Worm (Caenorhabditis elegans) whole organism, young adult: ENCODE measurements around the gene Y50E8A.12.

ENCODE experiments used
- B0019.2 ChIP-seq: fragments of 200-800 bp; sonication (Bioruptor generic); conservative IDR thresholded peaks from 2 replicates; pipeline ENCODE4 v1.3.6; 2022; ENCODE audit warnings: missing genetic modification reagents, missing genetic modification characterization, missing compliant biosample characterization
- B0336.3 ChIP-seq: fragments of 200-800 bp; sonication (Bioruptor generic); IDR thresholded peaks from 2 replicates; pipeline ENCODE4 v1.3.6; 2022; ENCODE audit warnings: missing genetic modification characterization, missing compliant biosample characterization
- C17E4.6 ChIP-seq: fragments of 200-800 bp; sonication (Bioruptor generic); IDR thresholded peaks from 2 replicates; pipeline ENCODE4 v1.3.6; 2022; ENCODE audit warnings: missing genetic modification reagents, missing genetic modification characterization, missing compliant biosample characterization
- D2030.7 ChIP-seq: fragments of 200-800 bp; sonication (Bioruptor generic); IDR thresholded peaks from 2 replicates; pipeline ENCODE4 v1.3.6; 2022; ENCODE audit warnings: missing genetic modification reagents, missing genetic modification characterization, missing compliant biosample characterization
- F23B12.7 ChIP-seq: sonication (generic microtip); optimal IDR thresholded peaks from 2 replicates; lab custom pipeline; 2017; ENCODE audit warnings: missing genetic modification characterization, mild to moderate bottlenecking, missing compliant biosample characterization, antibody characterized with exemption, moderate library complexity; ENCODE audit not compliant: insufficient read depth
- F37B4.10 ChIP-seq: fragments of 200-800 bp; sonication (Bioruptor generic); IDR thresholded peaks from 2 replicates; pipeline ENCODE4 v1.3.6; 2022; ENCODE audit warnings: missing genetic modification characterization, missing compliant biosample characterization
- F49E8.2 ChIP-seq: sonication (generic microtip); optimal IDR thresholded peaks from 3 replicates; lab custom pipeline; 2017; ENCODE audit warnings: missing genetic modification characterization, mild to moderate bottlenecking, missing compliant biosample characterization, antibody characterized with exemption, moderate library complexity; ENCODE audit not compliant: insufficient read depth
- F52B5.7 ChIP-seq: sonication (generic microtip); optimal IDR thresholded peaks from 2 replicates; lab custom pipeline; 2016; ENCODE audit warnings: mild to moderate bottlenecking, missing genetic modification characterization, missing compliant biosample characterization
- F55B11.4 ChIP-seq: sonication (generic microtip); optimal IDR thresholded peaks from 2 replicates; lab custom pipeline; 2016; ENCODE audit warnings: missing compliant biosample characterization, missing genetic modification characterization, borderline replicate concordance; ENCODE audit not compliant: insufficient read depth
- ama-1 ChIP-seq, 3 experiments: fragments of 150-350 bp in 1 of 3; sonication (generic microtip) in 2 of 3; optimal IDR thresholded peaks; 2 replicates each; lab custom pipeline; 2014 to 2018; ENCODE audit warnings: missing biosample characterization in 2 of 3, missing genetic modification characterization in 2 of 3, missing genetic modification reagents in 2 of 3
- aptf-2 ChIP-seq: fragments of 200-800 bp; sonication (Bioruptor generic); conservative IDR thresholded peaks from 2 replicates; pipeline ENCODE4 v1.3.6; 2022; ENCODE audit warnings: missing genetic modification reagents, missing genetic modification characterization, missing compliant biosample characterization
- attf-5 ChIP-seq: fragments of 200-800 bp; sonication (Bioruptor generic); optimal IDR thresholded peaks from 2 replicates; lab custom pipeline; 2018; ENCODE audit warnings: mild to moderate bottlenecking, missing genetic modification characterization, missing compliant biosample characterization
- attf-6 ChIP-seq: fragments of 200-800 bp; sonication (Bioruptor generic); IDR thresholded peaks from 2 replicates; pipeline ENCODE4 v1.3.6; 2022; ENCODE audit warnings: missing genetic modification reagents, missing genetic modification characterization, missing compliant biosample characterization
- ccch-3 ChIP-seq: fragments of 200-800 bp; sonication (Bioruptor generic); optimal IDR thresholded peaks from 2 replicates; lab custom pipeline; 2018; ENCODE audit warnings: mild to moderate bottlenecking, missing genetic modification characterization, missing compliant biosample characterization
- ceh-91 ChIP-seq: fragments of 200-800 bp; sonication (Bioruptor generic); IDR thresholded peaks from 2 replicates; pipeline ENCODE4 v1.3.6; 2022; ENCODE audit warnings: missing genetic modification reagents, missing genetic modification characterization, missing compliant biosample characterization
- die-1 ChIP-seq: sonication (generic microtip); optimal IDR thresholded peaks from 2 replicates; lab custom pipeline; 2016; ENCODE audit warnings: missing genotype, mild to moderate bottlenecking, missing genetic modification characterization, missing compliant biosample characterization
- dox-1 ChIP-seq: fragments of 200-800 bp; sonication (Bioruptor generic); IDR thresholded peaks from 2 replicates; pipeline ENCODE4 v1.3.6; 2022; ENCODE audit warnings: missing genetic modification reagents, missing genetic modification characterization, missing compliant biosample characterization
- dpff-1 ChIP-seq: sonication (generic microtip); optimal IDR thresholded peaks from 2 replicates; lab custom pipeline; 2017; ENCODE audit warnings: mild to moderate bottlenecking, missing genetic modification characterization, missing compliant biosample characterization
- him-1 ChIP-seq: sonication (generic microtip); optimal IDR thresholded peaks from 2 replicates; lab custom pipeline; 2016; ENCODE audit warnings: missing genotype, missing genetic modification reagents, missing genetic modification characterization, missing compliant biosample characterization
- hlh-12 ChIP-seq: sonication (generic microtip); optimal IDR thresholded peaks from 2 replicates; lab custom pipeline; 2016; ENCODE audit warnings: missing genetic modification characterization, missing compliant biosample characterization
- let-526 ChIP-seq: fragments of 200-800 bp; sonication (Bioruptor generic); IDR thresholded peaks from 2 replicates; pipeline ENCODE4 v1.3.6; 2022; ENCODE audit warnings: missing genetic modification reagents, missing genetic modification characterization, missing compliant biosample characterization
- lin-35 ChIP-seq, 3 experiments: fragments of 150-350 bp in 2 of 3; sonication (generic microtip) in 1 of 3; optimal IDR thresholded peaks; 2 replicates each; lab custom pipeline; 2014 to 2018; ENCODE audit warnings: missing biosample characterization in 3 of 3, missing genetic modification characterization in 3 of 3, missing genetic modification reagents in 3 of 3
- lir-1 ChIP-seq: fragments of 200-800 bp; sonication (Bioruptor generic); conservative IDR thresholded peaks from 2 replicates; pipeline ENCODE4 v1.3.6; 2022; ENCODE audit warnings: missing genetic modification reagents, missing genetic modification characterization, missing compliant biosample characterization
- lsl-1 ChIP-seq: fragments of 200-800 bp; sonication (Bioruptor generic); optimal IDR thresholded peaks from 2 replicates; lab custom pipeline; 2018; ENCODE audit warnings: mild to moderate bottlenecking, missing genetic modification characterization, moderate library complexity, missing compliant biosample characterization
- madf-3 ChIP-seq: fragments of 200-800 bp; sonication (Bioruptor generic); IDR thresholded peaks from 2 replicates; pipeline ENCODE4 v1.3.6; 2022; ENCODE audit warnings: missing genetic modification reagents, missing genetic modification characterization, missing compliant biosample characterization
- madf-8 ChIP-seq: fragments of 200-800 bp; sonication (Bioruptor generic); conservative IDR thresholded peaks from 2 replicates; pipeline ENCODE4 v1.3.6; 2022; ENCODE audit warnings: missing genetic modification reagents, missing genetic modification characterization, missing compliant biosample characterization
- mcd-1 ChIP-seq: fragments of 200-800 bp; sonication (Bioruptor generic); IDR thresholded peaks from 2 replicates; pipeline ENCODE4 v1.3.6; 2022; ENCODE audit warnings: missing genetic modification reagents, missing genetic modification characterization, missing compliant biosample characterization
- mes-4 ChIP-seq: sonication (generic microtip); optimal IDR thresholded peaks from 2 replicates; lab custom pipeline; 2016; ENCODE audit warnings: missing genotype, missing genetic modification characterization, missing compliant biosample characterization
- nfyb-1 ChIP-seq: fragments of 200-800 bp; sonication (Bioruptor generic); IDR thresholded peaks from 2 replicates; pipeline ENCODE4 v1.3.6; 2022; ENCODE audit warnings: missing genetic modification reagents, missing genetic modification characterization, missing compliant biosample characterization
- nhr-120 ChIP-seq: fragments of 200-800 bp; sonication (Bioruptor generic); IDR thresholded peaks from 2 replicates; pipeline ENCODE4 v1.3.6; 2022; ENCODE audit warnings: missing genetic modification characterization, missing compliant biosample characterization
- nhr-90 ChIP-seq: sonication (generic microtip); optimal IDR thresholded peaks from 2 replicates; lab custom pipeline; 2016; ENCODE audit warnings: missing genotype, mild to moderate bottlenecking, missing genetic modification characterization, missing compliant biosample characterization
- rcor-1 ChIP-seq: fragments of 200-800 bp; sonication (Bioruptor generic); IDR thresholded peaks from 2 replicates; pipeline ENCODE4 v1.3.6; 2022; ENCODE audit warnings: missing genetic modification reagents, missing genetic modification characterization, missing compliant biosample characterization
- rpc-1 ChIP-seq, 2 experiments: fragments of 150-350 bp in 1 of 2; sonication (generic microtip) in 1 of 2; optimal IDR thresholded peaks; 2 replicates each; lab custom pipeline; 2014 to 2018; ENCODE audit warnings: missing biosample characterization in 1 of 2, missing genetic modification characterization in 1 of 2, missing genetic modification reagents in 1 of 2, missing genotype in 1 of 2
- snpc-4 ChIP-seq, 5 experiments: fragments of 150-350 bp in 1 of 5; sonication (generic microtip) in 4 of 5; optimal IDR thresholded peaks; 2 replicates each; lab custom pipeline; 2014 to 2018; ENCODE audit warnings: missing genetic modification characterization in 5 of 5, missing biosample characterization in 3 of 5, antibody characterized with exemption in 2 of 5, mild to moderate bottlenecking in 2 of 5, missing compliant biosample characterization in 2 of 5, missing genotype in 2 of 5, moderate library complexity in 2 of 5, missing genetic modification reagents in 1 of 5
- sptf-2 ChIP-seq: fragments of 200-800 bp; sonication (Bioruptor generic); optimal IDR thresholded peaks from 2 replicates; lab custom pipeline; 2018; ENCODE audit warnings: mild to moderate bottlenecking, missing genetic modification characterization, missing compliant biosample characterization
- tbp1 ChIP-seq: fragments of 200-800 bp; sonication (Bioruptor generic); optimal IDR thresholded peaks from 2 replicates; lab custom pipeline; 2018; ENCODE audit warnings: mild to moderate bottlenecking, missing genetic modification characterization, missing compliant biosample characterization
- unc-130 ChIP-seq: sonication (generic microtip); optimal IDR thresholded peaks from 2 replicates; lab custom pipeline; 2016; ENCODE audit warnings: missing genetic modification reagents, missing genetic modification characterization, missing compliant biosample characterization
- ztf-22 ChIP-seq: fragments of 200-800 bp; sonication (Bioruptor generic); optimal IDR thresholded peaks from 2 replicates; lab custom pipeline; 2018; ENCODE audit warnings: mild to moderate bottlenecking, missing genetic modification characterization, moderate library complexity, missing compliant biosample characterization
- ztf-25 ChIP-seq: fragments of 200-800 bp; sonication (Bioruptor generic); IDR thresholded peaks from 2 replicates; pipeline ENCODE4 v1.3.6; 2022; ENCODE audit warnings: missing genetic modification reagents, missing genetic modification characterization, missing compliant biosample characterization

The Y50E8A.12 gene

ce11 chrV:14832789-14833187 is 48.8 kb upstream of the Y50E8A.12 start (continued):
- TF ChIP-seq ccch-3: no peak
- TF ChIP-seq mes-4 (tag; lab: Kevin White, UChicago): no peak
- TF ChIP-seq attf-5 (GFP tag; lab: Kevin White, UChicago): no peak
- no peak for TF ChIP-seq let-526
- TF ChIP-seq F55B11.4 (tag; lab: Kevin White, UChicago): no peak
- peak; percentile 31; the same call in 1 of the 2 replicates for TF ChIP-seq dox-1 (GFP tag; lab: Robert Waterston, UW)
- peak; percentile 88 for TF ChIP-seq lsl-1 (GFP tag; lab: Kevin White, UChicago)
- TF ChIP-seq nhr-90 (tag; lab: Kevin White, UChicago): no peak
- TF ChIP-seq lir-1 (GFP tag; lab: Robert Waterston, UW): no peak
- no peak for TF ChIP-seq madf-3 (GFP tag; lab: Robert Waterston, UW)
- TF ChIP-seq attf-6 (GFP tag; lab: Robert Waterston, UW): no peak
- TF ChIP-seq D2030.7 (GFP tag; lab: Robert Waterston, UW): no peak; the same call in none of the 2 replicates
- TF ChIP-seq B0336.3 (GFP tag; lab: Robert Waterston, UW): peak; percentile 31; the same call in 1 of the 2 replicates
- TF ChIP-seq die-1: no peak
- TF ChIP-seq rcor-1 (GFP tag; lab: Robert Waterston, UW): no peak
- peak; percentile 20; the same call in 1 of the 2 replicates for TF ChIP-seq mcd-1 (GFP tag; lab: Robert Waterston, UW)
- TF ChIP-seq madf-8 (GFP tag; lab: Robert Waterston, UW): peak; percentile 50; the same call in 1 of the 2 replicates
- TF ChIP-seq F37B4.10 (GFP tag; lab: Robert Waterston, UW): no peak
- TF ChIP-seq him-1: no peak
- TF ChIP-seq dpff-1 (tag; lab: Kevin White, UChicago): no peak
- TF ChIP-seq ztf-25: no peak
- peak; percentile 78 for TF ChIP-seq F49E8.2 (tag; lab: Kevin White, UChicago)
- TF ChIP-seq snpc-4 (GFP tag; optimal IDR thresholded peaks at IDR 0.05; lab: Kevin White, UChicago): no peak
- peak in 2 of 4 experiments; percentile 26 to 29 for TF ChIP-seq snpc-4 (tag; optimal IDR thresholded peaks at IDR 0.05; lab: Kevin White, UChicago)
- no peak for TF ChIP-seq sptf-2 (GFP tag; lab: Kevin White, UChicago)
- TF ChIP-seq tbp1: peak; percentile 40
- TF ChIP-seq rpc-1 (optimal IDR thresholded peaks at IDR 0.05; lab: Kevin White, UChicago): no peak
- no peak for TF ChIP-seq rpc-1 (tag; optimal IDR thresholded peaks at IDR 0.05; lab: Kevin White, UChicago)
- TF ChIP-seq F52B5.7 (tag; lab: Kevin White, UChicago): no peak
- TF ChIP-seq ztf-22 (GFP tag; lab: Kevin White, UChicago): no peak
- TF ChIP-seq hlh-12 (tag; lab: Kevin White, UChicago): no peak
- TF ChIP-seq nfyb-1 (GFP tag; lab: Robert Waterston, UW): no peak
- TF ChIP-seq nhr-120 (GFP tag; lab: Robert Waterston, UW): no peak
- TF ChIP-seq lin-35 (GFP tag; optimal IDR thresholded peaks at IDR 0.05; lab: Kevin White, UChicago): no peak
- 0 out of 2 replicates have a peak, but pooled peaks have one; percentile 22 for TF ChIP-seq ceh-91 (GFP tag; lab: Robert Waterston, UW)
- no peak for TF ChIP-seq C17E4.6 (GFP tag; lab: Robert Waterston, UW)
- no peak for TF ChIP-seq aptf-2
- TF ChIP-seq F23B12.7: no peak
- TF ChIP-seq unc-130 (GFP tag; lab: Kevin White, UChicago): peak; percentile 55
- TF ChIP-seq ama-1 (optimal IDR thresholded peaks at IDR 0.05; lab: Kevin White, UChicago): no peak
- TF ChIP-seq ama-1 (GFP tag; optimal IDR thresholded peaks at IDR 0.05; lab: Kevin White, UChicago): no peak
- TF ChIP-seq B0019.2 (GFP tag; lab: Robert Waterston, UW): no peak
